Comparison of ENCODE assay signal across 3 fruit fly cellular contexts in genomic region chr3R:5843516-5843915, dm6.
TF ChIP-seq lines count a peak whose summit lies in the region.

No protein-coding gene starts in this region.

- TF ChIP-seq CTCF in whole organism, embryonic (GFP tag; optimal IDR thresholded peaks at IDR 0.05; lab: Kevin White, UChicago) = no peak

TF ChIP-seq in whole organism, adult, 20 proteins besides CTCF, POLR2A, EP300 and RAD21:
- TF ChIP-seq CG12768 (GFP tag; optimal IDR thresholded peaks at IDR 0.05; lab: Kevin White, UChicago) (peak; percentile 43), Mnt (GFP tag; optimal IDR thresholded peaks at IDR 0.05; lab: Kevin White, UChicago) (peak; percentile 70), Crg-1 (GFP tag; optimal IDR thresholded peaks at IDR 0.05; lab: Kevin White, UChicago) (no peak), cic (GFP tag; optimal IDR thresholded peaks at IDR 0.05; lab: Kevin White, UChicago) (peak; percentile 95), kay (GFP tag; lab: Kevin White, UChicago; ENCODE audit: borderline replicate concordance) (peak; percentile 50)

TF ChIP-seq in whole organism, embryonic, 481 proteins besides CTCF, POLR2A, EP300 and RAD21:
- TF ChIP-seq C15 (GFP tag; IDR thresholded peaks at IDR 0.05; lab: Robert Waterston, UW) = no peak
- peak; percentile 64; the same call in 1 of the 3 replicates for TF ChIP-seq CG2199 (GFP tag; IDR thresholded peaks at IDR 0.05; lab: Robert Waterston, UW)
- TF ChIP-seq CG13624 (GFP tag; optimal IDR thresholded peaks at IDR 0.05; lab: Kevin White, UChicago) = no peak
- TF ChIP-seq trh (GFP tag; optimal IDR thresholded peaks at IDR 0.05; lab: Kevin White, UChicago) = no peak
- no peak for TF ChIP-seq Atf6 (GFP tag; IDR thresholded peaks at IDR 0.05; lab: Robert Waterston, UW)
- TF ChIP-seq Gug (GFP tag; IDR thresholded peaks at IDR 0.05; lab: Robert Waterston, UW) = no peak
- no peak for TF ChIP-seq Myb (GFP tag; optimal IDR thresholded peaks at IDR 0.05; lab: Kevin White, UChicago)
- TF ChIP-seq grn (GFP tag; optimal IDR thresholded peaks at IDR 0.05; lab: Kevin White, UChicago) = peak; percentile 12
- TF ChIP-seq dysf (GFP tag; IDR thresholded peaks at IDR 0.05; lab: Robert Waterston, UW) = no peak
- TF ChIP-seq CG4282 (GFP tag; optimal IDR thresholded peaks at IDR 0.05; lab: Kevin White, UChicago) = no peak

TF ChIP-seq in whole organism, prepupa, 60 proteins besides CTCF, POLR2A, EP300 and RAD21:
- TF ChIP-seq svp (GFP tag; lab: Kevin White, UChicago) (peak; percentile 88), topi (GFP tag; optimal IDR thresholded peaks at IDR 0.05; lab: Kevin White, UChicago) (no peak)
TF ChIP-seq in whole organism, prepupa: peak in this region for 1.
